Worm (Caenorhabditis elegans) whole organism, L4/young adult: Measurements from ENCODE around the gene enpl-1.

Source experiments
- W03F9.2 ChIP-seq: fragments of 150-350 bp; optimal IDR thresholded peaks from 2 replicates; lab custom pipeline; 2014; ENCODE audit warnings: missing biosample characterization, missing genetic modification characterization
- dao-5 ChIP-seq: sonication (generic microtip); optimal IDR thresholded peaks from 2 replicates; lab custom pipeline; 2016; ENCODE audit warnings: missing genotype, missing genetic modification characterization, moderate library complexity, missing compliant biosample characterization
- him-1 ChIP-seq: sonication (generic microtip); optimal IDR thresholded peaks from 2 replicates; lab custom pipeline; 2016; ENCODE audit warnings: missing genotype, missing genetic modification reagents, missing genetic modification characterization, missing compliant biosample characterization

The enpl-1 gene

ce11 chrIV:11164831-11165230, 45.7 kb downstream of the enpl-1 start, which contains the start of gene C08F8.6:
C08F8.6 (minus strand) TSS chrIV:11164931.
- TF ChIP-seq him-1 (tag; lab: Kevin White, UChicago) = no peak
- TF ChIP-seq dao-5 (tag; lab: Kevin White, UChicago) = no peak
- TF ChIP-seq W03F9.2 (tag; lab: Kevin White, UChicago) = no peak

ce11 chrIV:11169652-11170051, 50.6 kb downstream of the enpl-1 start, which contains the start of gene nhr-67:
nhr-67 (plus strand) TSS chrIV:11169748.
- no peak for TF ChIP-seq W03F9.2 (tag; lab: Kevin White, UChicago)
- TF ChIP-seq dao-5 (tag; lab: Kevin White, UChicago) = no peak
- TF ChIP-seq him-1 (tag; lab: Kevin White, UChicago) = no peak
